Fruit fly (Drosophila melanogaster): Measurements from ENCODE around the gene Rab27.

Gene Rab27

dm6 chrX:1465707-1466504 lies 10.9 kb downstream of the Rab27 start, which contains the start of the genes O-fut2 and CG14777 (continued):
- TF ChIP-seq gsb (GFP tag; IDR thresholded peaks at IDR 0.05) (no peak), Vsx1 (GFP tag; optimal IDR thresholded peaks at IDR 0.05) (no peak), D (optimal IDR thresholded peaks at IDR 0.05) (no peak), D (GFP tag; optimal IDR thresholded peaks at IDR 0.05) (no peak), pros (GFP tag; optimal IDR thresholded peaks at IDR 0.05) (no peak), vnd (GFP tag; IDR thresholded peaks at IDR 0.05; ENCODE audit: partially characterized antibody) (no peak), Gug (GFP tag; IDR thresholded peaks at IDR 0.05) (peak; percentile 10; the same call in 1 of the 4 replicates), CG17385 (GFP tag; optimal IDR thresholded peaks at IDR 0.05) (no peak), CG11723 (GFP tag; optimal IDR thresholded peaks at IDR 0.05) (no peak), CG10979 (tag; optimal IDR thresholded peaks at IDR 0.05) (no peak), GATAe (GFP tag; conservative IDR thresholded peaks at IDR 0.05) (no peak), luna (GFP tag; optimal IDR thresholded peaks at IDR 0.05) (no peak), Ravus (GFP tag; IDR thresholded peaks at IDR 0.05) (no peak), unpg (GFP tag; optimal IDR thresholded peaks at IDR 0.05) (no peak), Hr51 (GFP tag; optimal IDR thresholded peaks at IDR 0.05) (no peak), slp2 (GFP tag; optimal IDR thresholded peaks at IDR 0.05) (no peak), chm (GFP tag; IDR thresholded peaks at IDR 0.05) (no peak), CHES-1-like (GFP tag; optimal IDR thresholded peaks at IDR 0.05) (peak; percentile 17), h (optimal IDR thresholded peaks at IDR 0.05) (no peak), pzg (GFP tag; optimal IDR thresholded peaks at IDR 0.05) (peak; percentile 12), cwo (GFP tag; optimal IDR thresholded peaks at IDR 0.05) (no peak), CG16863 (GFP tag; optimal IDR thresholded peaks at IDR 0.05) (no peak), CG9876 (GFP tag; optimal IDR thresholded peaks at IDR 0.05) (no peak), CG11093 (GFP tag; IDR thresholded peaks at IDR 0.05) (no peak), jumu (GFP tag; optimal IDR thresholded peaks at IDR 0.05) (no peak), CG3163 (GFP tag; optimal IDR thresholded peaks at IDR 0.05) (no peak), CG7963 (GFP tag; IDR thresholded peaks at IDR 0.05; ENCODE audit: partially characterized antibody) (no peak), al (GFP tag; IDR thresholded peaks at IDR 0.05) (no peak), CG7556 (GFP tag; optimal IDR thresholded peaks at IDR 0.05) (no peak), CG17568 (GFP tag; optimal IDR thresholded peaks at IDR 0.05) (no peak), fru (optimal IDR thresholded peaks at IDR 0.05) (no peak), ERR (GFP tag; optimal IDR thresholded peaks at IDR 0.05) (no peak)

DNA sequence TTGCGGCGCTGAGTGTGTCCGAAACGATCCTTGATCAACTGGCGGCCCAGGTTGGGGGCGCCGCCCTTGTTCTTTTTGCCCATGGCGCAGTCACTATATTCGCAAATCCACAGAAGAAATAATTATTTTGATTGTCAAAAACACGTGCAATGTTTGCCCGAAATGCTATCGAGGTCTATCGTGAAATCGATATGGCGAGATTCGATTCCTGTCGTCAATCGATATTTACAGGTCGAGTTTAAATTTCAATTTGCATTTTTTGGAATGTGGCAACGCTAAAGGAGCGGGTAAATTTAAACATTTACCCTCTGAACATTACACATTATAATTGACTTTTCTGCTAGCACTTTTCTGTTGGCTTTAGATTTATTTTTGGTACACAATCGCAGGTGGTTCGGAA lies 12.7 kb downstream of the Rab27 start, which contains the start of gene Ns3:
Ns3 (minus strand) TSS at position 188 of the 400 bp plus-strand sequence.
- TF ChIP-seq en (GFP tag; optimal IDR thresholded peaks at IDR 0.05) (no peak), CG4820 (GFP tag; optimal IDR thresholded peaks at IDR 0.05) (no peak), pzg (GFP tag; optimal IDR thresholded peaks at IDR 0.05) (peak; percentile 87), CG17359 (tag; optimal IDR thresholded peaks at IDR 0.05) (no peak), CG11085 (GFP tag; IDR thresholded peaks at IDR 0.05) (no peak), fru (optimal IDR thresholded peaks at IDR 0.05) (no peak), gfzf (GFP tag; optimal IDR thresholded peaks at IDR 0.05) (peak; percentile 40), D (optimal IDR thresholded peaks at IDR 0.05) (no peak), D (GFP tag; optimal IDR thresholded peaks at IDR 0.05) (no peak), CG12942 (GFP tag; optimal IDR thresholded peaks at IDR 0.05) (no peak), CG15073 (GFP tag; optimal IDR thresholded peaks at IDR 0.05) (no peak), CG17612 (GFP tag; IDR thresholded peaks at IDR 0.05) (no peak), croc (GFP tag; conservative IDR thresholded peaks at IDR 0.05) (no peak), Ada2b (GFP tag; IDR thresholded peaks at IDR 0.05) (no peak), Tbp (GFP tag; optimal IDR thresholded peaks at IDR 0.05) (no peak), CG7556 (GFP tag; optimal IDR thresholded peaks at IDR 0.05) (no peak), CG4360 (GFP tag; IDR thresholded peaks at IDR 0.05) (no peak), twi (tag; optimal IDR thresholded peaks at IDR 0.05) (no peak), NK7.1 (GFP tag; optimal IDR thresholded peaks at IDR 0.05) (no peak), Hey (tag; optimal IDR thresholded peaks at IDR 0.05) (no peak), p53 (GFP tag; optimal IDR thresholded peaks at IDR 0.05) (no peak), slou (GFP tag; optimal IDR thresholded peaks at IDR 0.05) (no peak), CG17361 (GFP tag; IDR thresholded peaks at IDR 0.05) (no peak), CG34422 (GFP tag; IDR thresholded peaks at IDR 0.05) (0 out of 3 replicates have a peak, but pooled peaks have one; percentile 9), Doc3 (GFP tag; IDR thresholded peaks at IDR 0.05; ENCODE audit: partially characterized antibody) (peak; percentile 72)

Data from whole organism, embryonic.